Worm (Caenorhabditis elegans) whole organism, early embryonic: ENCODE data around the gene B0244.15.
A peak's percentile ranks its signal among the peaks of the same experiment; 100 is the strongest.

Experiments used
- B0310.2 ChIP-seq: sonication (generic microtip); optimal IDR thresholded peaks from 2 replicates; lab custom pipeline; 2016; ENCODE audit warnings: mild to moderate bottlenecking, missing genetic modification characterization, missing compliant biosample characterization
- F13C5.2 ChIP-seq: sonication (generic microtip); optimal IDR thresholded peaks from 2 replicates; lab custom pipeline; 2017; ENCODE audit warnings: mild to moderate bottlenecking, missing genetic modification characterization, inconsistent platforms, missing compliant biosample characterization
- aly-1 ChIP-seq: sonication (generic microtip); optimal IDR thresholded peaks from 2 replicates; lab custom pipeline; 2016; ENCODE audit warnings: missing genetic modification characterization, missing compliant biosample characterization
- ama-1 ChIP-seq: fragments of 150-350 bp; optimal IDR thresholded peaks from 2 replicates; lab custom pipeline; 2014
- ceh-13 ChIP-seq: fragments of 200-800 bp; sonication (Bioruptor generic); optimal IDR thresholded peaks from 2 replicates; lab custom pipeline; 2018; ENCODE audit warnings: mild to moderate bottlenecking, missing genetic modification characterization, missing compliant biosample characterization
- ceh-36 ChIP-seq: sonication (generic microtip); optimal IDR thresholded peaks from 2 replicates; lab custom pipeline; 2016; ENCODE audit warnings: missing genetic modification characterization, inconsistent platforms, missing compliant biosample characterization
- ets-7 ChIP-seq: sonication (generic microtip); optimal IDR thresholded peaks from 2 replicates; lab custom pipeline; 2016; ENCODE audit warnings: missing genotype, missing genetic modification characterization, missing compliant biosample characterization
- flt-1 ChIP-seq: fragments of 200-800 bp; sonication (Bioruptor generic); IDR thresholded peaks from 2 replicates; pipeline ENCODE4 v1.3.6; 2022; ENCODE audit warnings: missing genetic modification characterization, missing compliant biosample characterization
- hmbx-1 ChIP-seq: sonication (generic microtip); optimal IDR thresholded peaks from 2 replicates; lab custom pipeline; 2016; ENCODE audit warnings: mild to moderate bottlenecking, missing genetic modification characterization, missing compliant biosample characterization
- hmg-4 ChIP-seq: fragments of 200-800 bp; sonication (Bioruptor generic); optimal IDR thresholded peaks from 2 replicates; lab custom pipeline; 2018; ENCODE audit warnings: mild to moderate bottlenecking, missing genetic modification characterization, missing compliant biosample characterization
- hnd-1 ChIP-seq: sonication (generic microtip); optimal IDR thresholded peaks from 2 replicates; lab custom pipeline; 2016; ENCODE audit warnings: missing genetic modification characterization, missing compliant biosample characterization
- pes-1 ChIP-seq: fragments of 200-800 bp; sonication (Bioruptor generic); IDR thresholded peaks from 2 replicates; pipeline ENCODE4 v1.3.6; 2022; ENCODE audit warnings: missing genetic modification reagents, missing genetic modification characterization, missing compliant biosample characterization
- scrt-1 ChIP-seq: fragments of 200-800 bp; sonication (Bioruptor generic); IDR thresholded peaks from 2 replicates; pipeline ENCODE4 v1.3.6; 2022; ENCODE audit warnings: missing genetic modification characterization, missing compliant biosample characterization
- sea-1 ChIP-seq: fragments of 200-800 bp; sonication (Bioruptor generic); conservative IDR thresholded peaks from 2 replicates; pipeline ENCODE4 v1.3.6; 2022; ENCODE audit warnings: missing genetic modification characterization, missing compliant biosample characterization
- tbx-11 ChIP-seq: fragments of 200-800 bp; sonication (Bioruptor generic); IDR thresholded peaks from 2 replicates; pipeline ENCODE4 v1.3.6; 2022; ENCODE audit warnings: missing genetic modification characterization, missing compliant biosample characterization
- tbx-37 ChIP-seq: fragments of 200-800 bp; sonication (Bioruptor generic); conservative IDR thresholded peaks from 2 replicates; pipeline ENCODE4 v1.3.6; 2022; ENCODE audit warnings: missing genetic modification reagents, missing genetic modification characterization, missing compliant biosample characterization
- tra-4 ChIP-seq: sonication (generic microtip); optimal IDR thresholded peaks from 2 replicates; lab custom pipeline; 2017; ENCODE audit warnings: missing genetic modification characterization, missing compliant biosample characterization

The B0244.15 gene

DNA sequence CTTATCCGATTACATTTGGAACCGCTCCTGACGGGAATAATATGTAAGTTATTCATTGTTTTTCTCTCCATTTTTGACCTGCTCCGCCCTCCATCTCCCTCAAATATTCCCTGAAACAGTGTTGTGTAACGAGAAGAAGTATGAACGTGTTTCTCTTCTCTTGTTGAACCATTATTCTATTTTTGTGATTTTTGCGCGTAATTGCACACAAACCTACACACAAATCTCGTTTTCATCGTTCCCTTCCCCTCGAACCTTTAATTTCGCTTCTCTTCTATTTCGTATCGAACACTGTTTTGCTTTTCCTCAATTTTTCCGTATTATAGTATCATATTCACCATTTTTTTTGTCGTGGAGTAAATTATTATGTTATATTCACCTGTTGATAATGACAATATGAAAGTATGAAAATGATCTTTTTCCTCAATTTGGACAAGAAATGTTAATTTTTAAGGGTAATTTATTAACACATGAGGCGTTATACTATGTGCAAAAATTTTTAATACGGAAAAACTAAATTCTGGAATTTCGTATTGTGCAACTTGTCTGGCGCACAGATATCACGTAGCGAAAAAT, 25.9 kb upstream of the B0244.15 start:
- TF ChIP-seq hmbx-1 (tag; lab: Kevin White, UChicago) = no peak
- no peak for TF ChIP-seq scrt-1 (GFP tag; lab: Robert Waterston, UW)
- TF ChIP-seq hmg-4 (GFP tag; lab: Kevin White, UChicago) = no peak
- no peak for TF ChIP-seq pes-1
- no peak for TF ChIP-seq aly-1 (tag; lab: Kevin White, UChicago)
- no peak for TF ChIP-seq tbx-37 (GFP tag; lab: Robert Waterston, UW)

- TF ChIP-seq tbx-37 (GFP tag; lab: Robert Waterston, UW) (no peak), pes-1 (no peak), hmbx-1 (tag; lab: Kevin White, UChicago) (no peak), ama-1 (lab: Kevin White, UChicago) (no peak), tbx-11 (no peak)
Measured at ce11 chrIII:5718385-5718784, 24.8 kb upstream of the B0244.15 start.

- TF ChIP-seq ama-1 (lab: Kevin White, UChicago) (no peak), aly-1 (tag; lab: Kevin White, UChicago) (no peak), hnd-1 (tag; lab: Kevin White, UChicago) (no peak), ets-7 (tag; lab: Kevin White, UChicago) (no peak), scrt-1 (GFP tag; lab: Robert Waterston, UW) (no peak), B0310.2 (tag; lab: Kevin White, UChicago) (no peak), F13C5.2 (tag; lab: Kevin White, UChicago) (no peak), tbx-11 (no peak), pes-1 (no peak), tra-4 (tag; lab: Kevin White, UChicago) (no peak), flt-1 (GFP tag; lab: Robert Waterston, UW) (no peak), ceh-13 (GFP tag; lab: Kevin White, UChicago) (no peak), tbx-37 (GFP tag; lab: Robert Waterston, UW) (no peak), sea-1 (GFP tag; lab: Robert Waterston, UW) (no peak), ceh-36 (tag; lab: Kevin White, UChicago) (no peak), hmg-4 (GFP tag; lab: Kevin White, UChicago) (no peak), hmbx-1 (tag; lab: Kevin White, UChicago) (no peak)
Measured at ce11 chrIII:5719105-5719831, 23.9 kb upstream of the B0244.15 start.

DNA sequence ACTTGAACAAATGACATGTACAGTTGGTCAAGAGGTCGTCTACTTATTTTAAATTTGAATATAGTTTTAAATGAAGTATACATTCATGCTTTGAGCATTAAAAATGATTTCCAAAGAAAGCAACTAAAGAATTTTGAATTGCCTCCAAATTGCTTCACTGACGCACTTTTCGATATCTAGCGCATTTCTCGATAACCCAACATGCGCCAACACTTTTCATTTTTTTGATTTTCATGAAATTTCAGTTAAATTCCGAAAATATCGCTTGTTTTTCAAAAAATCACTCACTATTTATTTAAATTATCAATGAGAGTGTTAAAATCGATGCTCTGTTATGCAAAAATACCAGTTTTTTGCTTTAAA, 23.4 kb upstream of the B0244.15 start:
- TF ChIP-seq hmbx-1 (tag; lab: Kevin White, UChicago) = no peak
- no peak for TF ChIP-seq B0310.2 (tag; lab: Kevin White, UChicago)
- no peak for TF ChIP-seq F13C5.2 (tag; lab: Kevin White, UChicago)
- no peak for TF ChIP-seq ceh-13 (GFP tag; lab: Kevin White, UChicago)
- no peak for TF ChIP-seq tbx-11
- TF ChIP-seq ets-7 (tag; lab: Kevin White, UChicago) = no peak
- no peak for TF ChIP-seq flt-1 (GFP tag; lab: Robert Waterston, UW)
- no peak for TF ChIP-seq tbx-37 (GFP tag; lab: Robert Waterston, UW)
- no peak for TF ChIP-seq pes-1
- no peak for TF ChIP-seq hmg-4 (GFP tag; lab: Kevin White, UChicago)
- TF ChIP-seq aly-1 (tag; lab: Kevin White, UChicago) = no peak
- no peak for TF ChIP-seq ama-1 (lab: Kevin White, UChicago)

- TF ChIP-seq hnd-1 (tag; lab: Kevin White, UChicago) (no peak), scrt-1 (GFP tag; lab: Robert Waterston, UW) (0 out of 2 replicates have a peak, but pooled peaks have one; percentile 9), F13C5.2 (tag; lab: Kevin White, UChicago) (no peak), aly-1 (tag; lab: Kevin White, UChicago) (peak; percentile 51), hmg-4 (GFP tag; lab: Kevin White, UChicago) (peak; percentile 27)
Measured at ce11 chrIII:5720266-5721019, 22.7 kb upstream of the B0244.15 start.

- no peak for TF ChIP-seq aly-1 (tag; lab: Kevin White, UChicago)
- no peak for TF ChIP-seq ceh-36 (tag; lab: Kevin White, UChicago)
- no peak for TF ChIP-seq sea-1 (GFP tag; lab: Robert Waterston, UW)
- TF ChIP-seq F13C5.2 (tag; lab: Kevin White, UChicago) = no peak
- no peak for TF ChIP-seq tbx-37 (GFP tag; lab: Robert Waterston, UW)
- TF ChIP-seq tbx-11 = no peak
- TF ChIP-seq pes-1 = no peak
- TF ChIP-seq hnd-1 (tag; lab: Kevin White, UChicago) = no peak
- no peak for TF ChIP-seq B0310.2 (tag; lab: Kevin White, UChicago)
- no peak for TF ChIP-seq tra-4 (tag; lab: Kevin White, UChicago)
- TF ChIP-seq hmbx-1 (tag; lab: Kevin White, UChicago) = no peak
- TF ChIP-seq scrt-1 (GFP tag; lab: Robert Waterston, UW) = no peak
- TF ChIP-seq ama-1 (lab: Kevin White, UChicago) = no peak
- TF ChIP-seq flt-1 (GFP tag; lab: Robert Waterston, UW) = no peak
- no peak for TF ChIP-seq ceh-13 (GFP tag; lab: Kevin White, UChicago)
- no peak for TF ChIP-seq hmg-4 (GFP tag; lab: Kevin White, UChicago)
- TF ChIP-seq ets-7 (tag; lab: Kevin White, UChicago) = no peak
Measured at ce11 chrIII:5721488-5721887, 21.7 kb upstream of the B0244.15 start.
